Worm (Caenorhabditis elegans) whole organism, midembryonic: ENCODE data around the gene srw-34.
A peak's percentile ranks its signal among the peaks of the same experiment; 100 is the strongest.
"Not testable (repeated sequence)": the region's sequence is repeated elsewhere in the genome, so short reads cannot be mapped to it uniquely, and the experiment has no call there.

Experiments used
- T22C8.4 ChIP-seq: fragments of 200-800 bp; sonication (Bioruptor generic); IDR thresholded peaks from 2 replicates; pipeline ENCODE4 v1.3.6; 2022; ENCODE audit warnings: missing genetic modification characterization, missing compliant biosample characterization
- cog-1 ChIP-seq: sonication (generic microtip); optimal IDR thresholded peaks from 2 replicates; lab custom pipeline; 2016; ENCODE audit warnings: missing genetic modification characterization, missing compliant biosample characterization
- flt-1 ChIP-seq: fragments of 200-800 bp; sonication (Bioruptor generic); IDR thresholded peaks from 2 replicates; pipeline ENCODE4 v1.3.6; 2022; ENCODE audit warnings: missing genetic modification characterization, missing compliant biosample characterization
- klf-2 ChIP-seq: fragments of 200-800 bp; sonication (Bioruptor generic); conservative IDR thresholded peaks from 2 replicates; pipeline ENCODE4 v1.3.6; 2022; ENCODE audit warnings: missing genetic modification reagents, missing genetic modification characterization, missing compliant biosample characterization
- med-1 ChIP-seq: sonication (generic microtip); optimal IDR thresholded peaks from 2 replicates; lab custom pipeline; 2017; ENCODE audit warnings: missing genetic modification characterization, mild to moderate bottlenecking, missing compliant biosample characterization, antibody characterized with exemption, missing genetic modification reagents; ENCODE audit not compliant: insufficient read depth
- ref-1 ChIP-seq: fragments of 200-800 bp; sonication (Bioruptor generic); conservative IDR thresholded peaks from 2 replicates; pipeline ENCODE4 v1.3.6; 2022; ENCODE audit warnings: missing genetic modification reagents, missing genetic modification characterization, missing compliant biosample characterization
- tab-1 ChIP-seq: fragments of 200-800 bp; sonication (Bioruptor generic); IDR thresholded peaks from 2 replicates; pipeline ENCODE4 v1.3.6; 2022; ENCODE audit warnings: missing genetic modification characterization, missing compliant biosample characterization
- ztf-23 ChIP-seq: fragments of 200-800 bp; sonication (Bioruptor generic); IDR thresholded peaks from 2 replicates; pipeline ENCODE4 v1.3.6; 2022; ENCODE audit warnings: missing genetic modification reagents, missing genetic modification characterization, missing compliant biosample characterization
- ztf-29 ChIP-seq: fragments of 200-800 bp; sonication (Bioruptor generic); IDR thresholded peaks from 2 replicates; pipeline ENCODE4 v1.3.6; 2022; ENCODE audit warnings: missing genetic modification reagents, missing genetic modification characterization, missing compliant biosample characterization

srw-34 gene

ce11 chrV:16537908-16538446, 15.8 kb upstream of the srw-34 start, which contains the start of gene Y32B12B.2:
TSS of gene Y32B12B.2 (plus strand) at chrV:16538396.
- no peak for TF ChIP-seq klf-2
- no peak for TF ChIP-seq ztf-23 (GFP tag; lab: Robert Waterston, UW)
- no peak for TF ChIP-seq ztf-29 (GFP tag; lab: Robert Waterston, UW)
- TF ChIP-seq flt-1 (GFP tag; lab: Robert Waterston, UW) = 0 out of 2 replicates have a peak, but pooled peaks have one; percentile 27

- TF ChIP-seq flt-1 (GFP tag; lab: Robert Waterston, UW) (no peak), ztf-23 (GFP tag; lab: Robert Waterston, UW) (no peak), ztf-29 (GFP tag; lab: Robert Waterston, UW) (no peak), cog-1 (no peak), med-1 (GFP tag; lab: Kevin White, UChicago) (no peak), ref-1 (GFP tag; lab: Robert Waterston, UW) (no peak), klf-2 (no peak), T22C8.4 (GFP tag; lab: Robert Waterston, UW) (no peak), tab-1 (GFP tag; lab: Robert Waterston, UW) (no peak)
These were observed 14.6 kb upstream of the srw-34 start, which contains the start of gene Y32B12B.1 for ce11 chrV:16536701-16537100. TSS of gene Y32B12B.1 (plus strand) at chrV:16537001.

ce11 chrV:16535172-16535571, 13.0 kb upstream of the srw-34 start, which contains the start of gene Y32B12B.8:
TSS of gene Y32B12B.8 (plus strand) at chrV:16535472.
- TF ChIP-seq cog-1 (no peak), tab-1 (GFP tag; lab: Robert Waterston, UW) (no peak), med-1 (GFP tag; lab: Kevin White, UChicago) (no peak), flt-1 (GFP tag; lab: Robert Waterston, UW) (no peak), klf-2 (no peak), ztf-29 (GFP tag; lab: Robert Waterston, UW) (no peak), T22C8.4 (GFP tag; lab: Robert Waterston, UW) (no peak), ref-1 (GFP tag; lab: Robert Waterston, UW) (no peak)

ce11 chrV:16534000-16534399, 11.9 kb upstream of the srw-34 start, which contains the start of gene cpr-2:
TSS of gene cpr-2 (minus strand) at chrV:16534100.
- TF ChIP-seq ztf-29 (GFP tag; lab: Robert Waterston, UW) = no peak
- TF ChIP-seq cog-1 = no peak
- TF ChIP-seq ztf-23 (GFP tag; lab: Robert Waterston, UW) = no peak
- no peak for TF ChIP-seq med-1 (GFP tag; lab: Kevin White, UChicago)
- TF ChIP-seq tab-1 (GFP tag; lab: Robert Waterston, UW) = no peak
- TF ChIP-seq T22C8.4 (GFP tag; lab: Robert Waterston, UW) = no peak
- TF ChIP-seq ref-1 (GFP tag; lab: Robert Waterston, UW) = no peak
- TF ChIP-seq flt-1 (GFP tag; lab: Robert Waterston, UW) = no peak
- TF ChIP-seq klf-2 = no peak

ce11 chrV:16527796-16528195, 5.7 kb upstream of the srw-34 start, which contains the start of gene F36D3.16:
TSS of gene F36D3.16 (plus strand) at chrV:16528096.
- TF ChIP-seq flt-1 (GFP tag; lab: Robert Waterston, UW) = no peak
- no peak for TF ChIP-seq cog-1
- TF ChIP-seq ztf-23 (GFP tag; lab: Robert Waterston, UW) = no peak
- no peak for TF ChIP-seq tab-1 (GFP tag; lab: Robert Waterston, UW)
- TF ChIP-seq ref-1 (GFP tag; lab: Robert Waterston, UW) = no peak
- no peak for TF ChIP-seq med-1 (GFP tag; lab: Kevin White, UChicago)
- TF ChIP-seq klf-2 = no peak
- no peak for TF ChIP-seq ztf-29 (GFP tag; lab: Robert Waterston, UW)
- TF ChIP-seq T22C8.4 (GFP tag; lab: Robert Waterston, UW) = no peak

ce11 chrV:16526858-16527257, 4.7 kb upstream of the srw-34 start, which contains the start of gene F36D3.8:
TSS of gene F36D3.8 (plus strand) at chrV:16527158.
- TF ChIP-seq tab-1 (GFP tag; lab: Robert Waterston, UW) (no peak), med-1 (GFP tag; lab: Kevin White, UChicago) (no peak), ztf-29 (GFP tag; lab: Robert Waterston, UW) (no peak), ref-1 (GFP tag; lab: Robert Waterston, UW) (no peak), flt-1 (GFP tag; lab: Robert Waterston, UW) (no peak), T22C8.4 (GFP tag; lab: Robert Waterston, UW) (no peak), klf-2 (no peak), cog-1 (no peak), ztf-23 (GFP tag; lab: Robert Waterston, UW) (no peak)

- no peak for TF ChIP-seq klf-2
- no peak for TF ChIP-seq ref-1 (GFP tag; lab: Robert Waterston, UW)
- TF ChIP-seq tab-1 (GFP tag; lab: Robert Waterston, UW) = no peak
- TF ChIP-seq med-1 (GFP tag; lab: Kevin White, UChicago) = no peak
These were observed 4.5 kb downstream of the srw-34 start, which contains the start of gene F36D3.4 for ce11 chrV:16517619-16518018. TSS of gene F36D3.4 (minus strand) at chrV:16517719.

ce11 chrV:16515140-16515539, 7.0 kb downstream of the srw-34 start, which contains the start of gene F36D3.5:
TSS of gene F36D3.5 (minus strand) at chrV:16515240.
- TF ChIP-seq ztf-23 (GFP tag; lab: Robert Waterston, UW); med-1 (GFP tag; lab: Kevin White, UChicago); T22C8.4 (GFP tag; lab: Robert Waterston, UW): not testable (repeated sequence)

- TF ChIP-seq ztf-23 (GFP tag; lab: Robert Waterston, UW) (no peak), med-1 (GFP tag; lab: Kevin White, UChicago) (no peak), ztf-29 (GFP tag; lab: Robert Waterston, UW) (no peak), flt-1 (GFP tag; lab: Robert Waterston, UW) (no peak), T22C8.4 (GFP tag; lab: Robert Waterston, UW) (no peak), klf-2 (no peak), cog-1 (no peak), tab-1 (GFP tag; lab: Robert Waterston, UW) (no peak), ref-1 (GFP tag; lab: Robert Waterston, UW) (no peak)
These were observed 13.5 kb downstream of the srw-34 start, which contains the start of gene srr-3 for ce11 chrV:16508667-16509066. TSS of gene srr-3 (minus strand) at chrV:16508767.
